Fruit fly (Drosophila melanogaster): ENCODE data around the gene Ets21C.

Ets21C gene

dm6 chr2L:510534-511014, 42.1 kb downstream of the Ets21C start (continued):
- TF ChIP-seq CG15011 (GFP tag; optimal IDR thresholded peaks at IDR 0.05) (peak; percentile 68), MBD-R2 (GFP tag; IDR thresholded peaks at IDR 0.05) (no peak), CG11504 (tag; optimal IDR thresholded peaks at IDR 0.05) (peak; percentile 52), CG8765 (GFP tag; IDR thresholded peaks at IDR 0.05) (no peak), Asciz (GFP tag; optimal IDR thresholded peaks at IDR 0.05) (peak; percentile 81), Hsf (GFP tag; optimal IDR thresholded peaks at IDR 0.05) (peak; percentile 38), pb (GFP tag; optimal IDR thresholded peaks at IDR 0.05) (peak; percentile 60), CG4617 (GFP tag; optimal IDR thresholded peaks at IDR 0.05; ENCODE audit: borderline replicate concordance) (peak; percentile 1), sisA (GFP tag; IDR thresholded peaks at IDR 0.05) (no peak), pros (GFP tag; optimal IDR thresholded peaks at IDR 0.05) (peak; percentile 55), CG34422 (GFP tag; IDR thresholded peaks at IDR 0.05) (peak; percentile 81; the same call in 1 of the 3 replicates), chm (GFP tag; IDR thresholded peaks at IDR 0.05) (peak; percentile 81; the same call in 1 of the 2 replicates), CG15269 (tag; optimal IDR thresholded peaks at IDR 0.05) (peak; percentile 26), Dref (GFP tag; IDR thresholded peaks at IDR 0.05) (no peak), fd102C (GFP tag; optimal IDR thresholded peaks at IDR 0.05) (peak; percentile 94), Gug (GFP tag; IDR thresholded peaks at IDR 0.05) (no peak), CG2129 (GFP tag; IDR thresholded peaks at IDR 0.05; ENCODE audit: partially characterized antibody) (no peak), CG17359 (tag; optimal IDR thresholded peaks at IDR 0.05) (peak; percentile 74), nmo (GFP tag; optimal IDR thresholded peaks at IDR 0.05) (peak; percentile 4), vvl (GFP tag; IDR thresholded peaks at IDR 0.05) (peak; percentile 71), Six4 (GFP tag; optimal IDR thresholded peaks at IDR 0.05) (peak; percentile 76), CG2678 (tag; optimal IDR thresholded peaks at IDR 0.05) (peak; percentile 66), NC2β (GFP tag; optimal IDR thresholded peaks at IDR 0.05) (peak; percentile 79), CG13894 (tag; optimal IDR thresholded peaks at IDR 0.05) (peak; percentile 62), CG32772 (GFP tag; IDR thresholded peaks at IDR 0.05) (no peak; the same call in 1 of the 2 replicates), Dip3 (GFP tag; optimal IDR thresholded peaks at IDR 0.05) (no peak), ssp (GFP tag; IDR thresholded peaks at IDR 0.05) (no peak), CG1792 (GFP tag; optimal IDR thresholded peaks at IDR 0.05) (peak; percentile 26), CG1233 (GFP tag; optimal IDR thresholded peaks at IDR 0.05) (peak; percentile 76), tup (GFP tag; optimal IDR thresholded peaks at IDR 0.05) (peak; percentile 39), Hr39 (optimal IDR thresholded peaks at IDR 0.05) (no peak), CG2199 (GFP tag; IDR thresholded peaks at IDR 0.05) (no peak; the same call in 1 of the 3 replicates), onecut (GFP tag; IDR thresholded peaks at IDR 0.05) (peak; percentile 76), CG13775 (GFP tag; optimal IDR thresholded peaks at IDR 0.05) (peak; percentile 23), sens-2 (GFP tag; IDR thresholded peaks at IDR 0.05) (no peak), lmd (GFP tag; IDR thresholded peaks at IDR 0.05) (no peak), HLH4C (GFP tag; IDR thresholded peaks at IDR 0.05; ENCODE audit: partially characterized antibody) (no peak), so (GFP tag; IDR thresholded peaks at IDR 0.05) (peak; percentile 68; the same call in 2 of the 3 replicates), CG4404 (GFP tag; IDR thresholded peaks at IDR 0.05) (no peak), CG9817 (tag; optimal IDR thresholded peaks at IDR 0.05) (peak; percentile 11), CG12769 (tag; optimal IDR thresholded peaks at IDR 0.05) (no peak), dimm (GFP tag; IDR thresholded peaks at IDR 0.05) (no peak), Tbp (GFP tag; optimal IDR thresholded peaks at IDR 0.05) (no peak), al (GFP tag; IDR thresholded peaks at IDR 0.05) (no peak), klu (GFP tag; IDR thresholded peaks at IDR 0.05) (no peak), danr (GFP tag; IDR thresholded peaks at IDR 0.05) (no peak; the same call in 1 of the 2 replicates), Hand (GFP tag; optimal IDR thresholded peaks at IDR 0.05) (peak; percentile 34), ftz-f1 (GFP tag; optimal IDR thresholded peaks at IDR 0.05) (peak; percentile 20), Dp (GFP tag; optimal IDR thresholded peaks at IDR 0.05) (no peak), CG10321 (GFP tag; IDR thresholded peaks at IDR 0.05) (peak; percentile 43; the same call in 1 of the 2 replicates), CG9876 (GFP tag; optimal IDR thresholded peaks at IDR 0.05) (peak; percentile 65), ci (GFP tag; IDR thresholded peaks at IDR 0.05) (peak; percentile 72; the same call in 1 of the 3 replicates)

Data from whole organism, embryonic.